Fruit fly (Drosophila melanogaster) whole organism, embryonic: ENCODE results near the gene rdhB.

Experiments
- Adf1 ChIP-seq: fragments of 200-800 bp; sonication (Bioruptor generic); IDR thresholded peaks from 2 replicates; pipeline ENCODE4 v1.3.6; 2022; ENCODE audit warnings: missing biosample characterization, missing genetic modification characterization
- CG10366 ChIP-seq: fragments of 200-800 bp; sonication (Bioruptor generic); IDR thresholded peaks from 2 replicates; pipeline ENCODE4 v1.3.6; 2022; ENCODE audit warnings: missing biosample characterization, missing genetic modification characterization
- CG10654 ChIP-seq: fragments of 200-800 bp; sonication (Bioruptor generic); optimal IDR thresholded peaks from 2 replicates; lab custom pipeline; 2016; ENCODE audit warnings: missing biosample characterization, missing genetic modification characterization
- CG11695 ChIP-seq: fragments of 200-800 bp; sonication (Bioruptor generic); IDR thresholded peaks from 3 replicates; pipeline ENCODE4 v1.3.6; 2022; ENCODE audit warnings: missing biosample characterization, missing genetic modification characterization
- CG12104 ChIP-seq: fragments of 200-800 bp; sonication (Bioruptor generic); optimal IDR thresholded peaks from 3 replicates; lab custom pipeline; 2016; ENCODE audit warnings: missing biosample characterization, missing genetic modification characterization
- CG13624 ChIP-seq: fragments of 200-800 bp; sonication (Bioruptor generic); optimal IDR thresholded peaks from 2 replicates; lab custom pipeline; 2016; ENCODE audit warnings: missing biosample characterization, missing genetic modification characterization
- CG14014 ChIP-seq: fragments of 200-800 bp; sonication (Bioruptor generic); IDR thresholded peaks from 2 replicates; pipeline ENCODE4 v1.3.6; 2022; ENCODE audit warnings: missing biosample characterization, missing genetic modification characterization
- CG14710 ChIP-seq: fragments of 200-800 bp; sonication (Bioruptor generic); optimal IDR thresholded peaks from 3 replicates; lab custom pipeline; 2019; ENCODE audit warnings: missing biosample characterization, mild to moderate bottlenecking, missing genetic modification characterization, moderate library complexity
- CG1602 ChIP-seq: fragments of 200-800 bp; sonication (Bioruptor generic); optimal IDR thresholded peaks from 3 replicates; lab custom pipeline; 2016; ENCODE audit warnings: missing biosample characterization, missing genetic modification characterization
- CG17186 ChIP-seq: fragments of 200-800 bp; sonication (Bioruptor generic); optimal IDR thresholded peaks from 3 replicates; lab custom pipeline; 2017; ENCODE audit warnings: missing biosample characterization, missing genetic modification reagents, missing genetic modification characterization
- CG17361 ChIP-seq: fragments of 200-800 bp; sonication (Bioruptor generic); IDR thresholded peaks from 3 replicates; pipeline ENCODE4 v1.3.6; 2022; ENCODE audit warnings: missing biosample characterization, missing genetic modification characterization
- CG17612 ChIP-seq: fragments of 200-800 bp; sonication (Bioruptor generic); IDR thresholded peaks from 2 replicates; pipeline ENCODE4 v1.3.6; 2022; ENCODE audit warnings: missing biosample characterization, missing genetic modification characterization
- CG2202 ChIP-seq: fragments of 200-800 bp; sonication (Bioruptor generic); optimal IDR thresholded peaks from 2 replicates; lab custom pipeline; 2018; ENCODE audit warnings: missing biosample characterization, mild to moderate bottlenecking, missing genetic modification characterization
- CG2678 ChIP-seq: fragments of 200-800 bp; sonication (Bioruptor generic); optimal IDR thresholded peaks from 3 replicates; lab custom pipeline; 2019; ENCODE audit warnings: missing biosample characterization, mild to moderate bottlenecking, missing genetic modification characterization, moderate library complexity
- CG2875 ChIP-seq: fragments of 200-800 bp; sonication (Bioruptor generic); optimal IDR thresholded peaks from 2 replicates; lab custom pipeline; 2017; ENCODE audit warnings: missing biosample characterization, mild to moderate bottlenecking, missing genetic modification characterization, missing genetic modification reagents
- CG30403 ChIP-seq: fragments of 200-800 bp; sonication (Bioruptor generic); optimal IDR thresholded peaks from 3 replicates; lab custom pipeline; 2016; ENCODE audit warnings: missing biosample characterization, missing genetic modification characterization
- CG33213 ChIP-seq: fragments of 200-800 bp; sonication (Bioruptor generic); optimal IDR thresholded peaks from 3 replicates; lab custom pipeline; 2016; ENCODE audit warnings: missing biosample characterization, missing genetic modification characterization
- CG42726 ChIP-seq: fragments of 200-800 bp; sonication (Bioruptor generic); IDR thresholded peaks from 2 replicates; pipeline ENCODE4 v1.3.6; 2022; ENCODE audit warnings: missing biosample characterization, missing genetic modification characterization; ENCODE audit not compliant: partially characterized antibody
- CG43689 ChIP-seq: fragments of 200-800 bp; sonication (Bioruptor generic); IDR thresholded peaks from 2 replicates; pipeline ENCODE4 v1.3.6; 2022; ENCODE audit warnings: missing biosample characterization, missing genetic modification characterization
- CG4617 ChIP-seq: fragments of 200-800 bp; sonication (Bioruptor generic); optimal IDR thresholded peaks from 3 replicates; lab custom pipeline; 2016; ENCODE audit warnings: missing biosample characterization, missing genetic modification characterization, borderline replicate concordance
- CG5180 ChIP-seq: fragments of 200-800 bp; sonication (Bioruptor generic); optimal IDR thresholded peaks from 3 replicates; lab custom pipeline; 2017; ENCODE audit warnings: missing biosample characterization, missing genetic modification characterization, mild to moderate bottlenecking, moderate library complexity, missing genetic modification reagents
- CG5245 ChIP-seq: fragments of 200-800 bp; sonication (Bioruptor generic); optimal IDR thresholded peaks from 3 replicates; lab custom pipeline; 2016; ENCODE audit warnings: missing biosample characterization, missing genetic modification characterization
- CG6765 ChIP-seq: fragments of 200-800 bp; sonication (Bioruptor generic); optimal IDR thresholded peaks from 3 replicates; lab custom pipeline; 2017; ENCODE audit warnings: missing biosample characterization, mild to moderate bottlenecking, missing genetic modification characterization
- CG8924 ChIP-seq: fragments of 200-800 bp; optimal IDR thresholded peaks from 3 replicates; lab custom pipeline; 2019; ENCODE audit warnings: missing biosample characterization, mild to moderate bottlenecking, missing genetic modification characterization, moderate library complexity
- Camta ChIP-seq: fragments of 200-800 bp; sonication (Bioruptor generic); optimal IDR thresholded peaks from 2 replicates; lab custom pipeline; 2016; ENCODE audit warnings: missing biosample characterization, missing genetic modification characterization
- Chrac-16 ChIP-seq: fragments of 200-800 bp; sonication (Bioruptor generic); optimal IDR thresholded peaks from 3 replicates; lab custom pipeline; 2016; ENCODE audit warnings: missing biosample characterization, missing genetic modification characterization
- CoRest ChIP-seq: fragments of 200-800 bp; sonication (Bioruptor generic); optimal IDR thresholded peaks from 3 replicates; lab custom pipeline; 2018; ENCODE audit warnings: missing biosample characterization, mild to moderate bottlenecking, missing genetic modification characterization, moderate library complexity
- Dad ChIP-seq: fragments of 200-800 bp; sonication (Bioruptor generic); optimal IDR thresholded peaks from 3 replicates; lab custom pipeline; 2016; ENCODE audit warnings: missing biosample characterization, missing genetic modification characterization
- Dip3 ChIP-seq: fragments of 200-800 bp; sonication (Bioruptor generic); optimal IDR thresholded peaks from 3 replicates; lab custom pipeline; 2016; ENCODE audit warnings: missing biosample characterization, missing genetic modification characterization
- Mes4 ChIP-seq: fragments of 200-800 bp; sonication (Bioruptor generic); optimal IDR thresholded peaks from 2 replicates; lab custom pipeline; 2016; ENCODE audit warnings: missing biosample characterization, missing genetic modification characterization
- Myb ChIP-seq: fragments of 200-800 bp; sonication (Bioruptor generic); optimal IDR thresholded peaks from 2 replicates; lab custom pipeline; 2016; ENCODE audit warnings: missing biosample characterization, missing genetic modification characterization
- Neu2 ChIP-seq: fragments of 200-800 bp; sonication (Bioruptor generic); optimal IDR thresholded peaks from 3 replicates; lab custom pipeline; 2016; ENCODE audit warnings: missing biosample characterization, missing genetic modification characterization, borderline replicate concordance
- Nf-YC ChIP-seq: fragments of 200-800 bp; optimal IDR thresholded peaks from 3 replicates; lab custom pipeline; 2019; ENCODE audit warnings: missing biosample characterization, mild to moderate bottlenecking, missing genetic modification characterization, moderate library complexity
- Opbp ChIP-seq: fragments of 200-800 bp; sonication (Bioruptor generic); IDR thresholded peaks from 3 replicates; pipeline ENCODE4 v1.3.6; 2022; ENCODE audit warnings: missing biosample characterization, missing genetic modification characterization; ENCODE audit not compliant: partially characterized antibody
- abd-A ChIP-seq: fragments of 200-800 bp; sonication (Bioruptor generic); optimal IDR thresholded peaks from 3 replicates; lab custom pipeline; 2019; ENCODE audit warnings: missing biosample characterization, mild to moderate bottlenecking, missing genetic modification characterization, moderate library complexity
- az2 ChIP-seq: fragments of 200-800 bp; sonication (Bioruptor generic); optimal IDR thresholded peaks from 3 replicates; lab custom pipeline; 2016; ENCODE audit warnings: missing biosample characterization, missing genetic modification characterization
- btn ChIP-seq: fragments of 200-800 bp; sonication (Bioruptor generic); optimal IDR thresholded peaks from 2 replicates; lab custom pipeline; 2016; ENCODE audit warnings: missing biosample characterization, missing genetic modification characterization
- dm ChIP-seq: fragments of 200-800 bp; sonication (Bioruptor generic); optimal IDR thresholded peaks from 3 replicates; lab custom pipeline; 2016; ENCODE audit warnings: missing biosample characterization, missing genetic modification characterization
- dpn ChIP-seq, 2 experiments: fragments of 200-800 bp; sonication (Bioruptor generic); optimal IDR thresholded peaks; 3 replicates each; lab custom pipeline; 2016; ENCODE audit warnings: missing biosample characterization in 2 of 2, missing genetic modification characterization in 2 of 2
- gem ChIP-seq: fragments of 200-800 bp; sonication (Bioruptor generic); optimal IDR thresholded peaks from 2 replicates; lab custom pipeline; 2019; ENCODE audit warnings: missing biosample characterization, mild to moderate bottlenecking, missing genetic modification characterization, moderate library complexity
- kni ChIP-seq: fragments of 200-800 bp; sonication (Bioruptor generic); optimal IDR thresholded peaks from 3 replicates; lab custom pipeline; 2017; ENCODE audit warnings: mild to moderate bottlenecking, missing biosample characterization, missing genetic modification reagents, missing genetic modification characterization
- lab ChIP-seq: fragments of 200-800 bp; sonication (Bioruptor generic); optimal IDR thresholded peaks from 3 replicates; lab custom pipeline; 2017; ENCODE audit warnings: missing biosample characterization, missing genetic modification characterization, mild to moderate bottlenecking, moderate library complexity, missing genetic modification reagents
- stwl ChIP-seq: fragments of 200-800 bp; sonication (Bioruptor generic); optimal IDR thresholded peaks from 3 replicates; lab custom pipeline; 2018; ENCODE audit warnings: missing biosample characterization, mild to moderate bottlenecking, missing genetic modification characterization, moderate library complexity
- sug ChIP-seq: fragments of 200-800 bp; optimal IDR thresholded peaks from 2 replicates; lab custom pipeline; 2019; ENCODE audit warnings: missing biosample characterization, mild to moderate bottlenecking, missing genetic modification characterization, moderate library complexity
- toy ChIP-seq: fragments of 200-800 bp; sonication (Bioruptor generic); IDR thresholded peaks from 2 replicates; pipeline ENCODE4 v1.3.6; 2022; ENCODE audit warnings: missing biosample characterization, missing genetic modification characterization
- unpg ChIP-seq: fragments of 200-800 bp; sonication (Bioruptor generic); optimal IDR thresholded peaks from 3 replicates; lab custom pipeline; 2018; ENCODE audit warnings: missing biosample characterization, mild to moderate bottlenecking, missing genetic modification characterization, moderate library complexity
- vvl ChIP-seq: fragments of 200-800 bp; sonication (Bioruptor generic); IDR thresholded peaks from 2 replicates; pipeline ENCODE4 v1.3.6; 2022; ENCODE audit warnings: missing biosample characterization, missing genetic modification characterization
- zen2 ChIP-seq: fragments of 200-800 bp; sonication (Bioruptor generic); IDR thresholded peaks from 3 replicates; pipeline ENCODE4 v1.3.6; 2022; ENCODE audit warnings: missing biosample characterization, missing genetic modification characterization; ENCODE audit not compliant: partially characterized antibody

rdhB gene

dm6 chr3R:22367126-22368076 lies 15.9 kb downstream of the rdhB start, which contains the start of the genes Polr3F and PyK (continued):
- TF ChIP-seq CG17361 (GFP tag; lab: Robert Waterston, UW) (peak; percentile 55; the same call in 2 of the 3 replicates), Opbp (GFP tag; lab: Robert Waterston, UW) (no peak), CG5180 (GFP tag; lab: Kevin White, UChicago) (no peak), CG2875 (GFP tag; lab: Kevin White, UChicago) (no peak), stwl (tag; lab: Kevin White, UChicago) (peak; percentile 55), CG43689 (GFP tag; lab: Robert Waterston, UW) (no peak), CG12104 (GFP tag; lab: Kevin White, UChicago) (peak; percentile 29), CG14710 (tag; lab: Kevin White, UChicago) (peak; percentile 93), CG11695 (GFP tag; lab: Robert Waterston, UW) (no peak), sug (peak; percentile 44), CG6765 (no peak), az2 (GFP tag; lab: Kevin White, UChicago) (no peak), zen2 (no peak), CG17186 (GFP tag; lab: Kevin White, UChicago) (no peak), CG42726 (no peak), CG13624 (GFP tag; lab: Kevin White, UChicago) (no peak), abd-A (peak; percentile 29), Dip3 (GFP tag; lab: Kevin White, UChicago) (peak; percentile 10), Chrac-16 (GFP tag; lab: Kevin White, UChicago) (peak; percentile 8), unpg (GFP tag; lab: Kevin White, UChicago) (peak; percentile 53), btn (no peak), Camta (GFP tag; lab: Kevin White, UChicago) (peak; percentile 46), CG30403 (GFP tag; lab: Kevin White, UChicago) (peak; percentile 29), Neu2 (GFP tag; lab: Kevin White, UChicago) (no peak), CG14014 (GFP tag; lab: Robert Waterston, UW) (peak; percentile 48; the same call in 1 of the 2 replicates), vvl (GFP tag; lab: Robert Waterston, UW) (peak; percentile 25; the same call in 1 of the 2 replicates), CG5245 (GFP tag; lab: Kevin White, UChicago) (no peak), CG10654 (GFP tag; lab: Kevin White, UChicago) (peak; percentile 5), toy (GFP tag; lab: Robert Waterston, UW) (no peak), CG2202 (tag; lab: Kevin White, UChicago) (peak; percentile 15), Adf1 (GFP tag; lab: Robert Waterston, UW) (no peak), kni (GFP tag; lab: Kevin White, UChicago) (no peak), dpn (GFP tag; optimal IDR thresholded peaks at IDR 0.05; lab: Kevin White, UChicago) (peak in 1 of 2 experiments; percentile 23), Mes4 (GFP tag; lab: Kevin White, UChicago) (no peak), CG1602 (GFP tag; lab: Kevin White, UChicago) (no peak), dm (GFP tag; lab: Kevin White, UChicago) (peak; percentile 25), CG10366 (GFP tag; lab: Robert Waterston, UW) (no peak), Myb (GFP tag; lab: Kevin White, UChicago) (peak; percentile 69), CoRest (tag; lab: Kevin White, UChicago) (peak; percentile 52), CG17612 (GFP tag; lab: Robert Waterston, UW) (no peak), CG8924 (tag; lab: Kevin White, UChicago) (peak; percentile 34), CG2678 (tag; lab: Kevin White, UChicago) (peak; percentile 46), gem (tag; lab: Kevin White, UChicago) (peak; percentile 59), CG4617 (GFP tag; lab: Kevin White, UChicago) (peak; percentile 30), Nf-YC (tag; lab: Kevin White, UChicago) (peak; percentile 50), Dad (GFP tag; lab: Kevin White, UChicago) (peak; percentile 8), CG33213 (GFP tag; lab: Kevin White, UChicago) (no peak), lab (GFP tag; lab: Kevin White, UChicago) (peak; percentile 43)
